Fruit fly (Drosophila melanogaster) whole organism, adult: Measurements from ENCODE around the gene Archease.

Source experiments
- CG12768 ChIP-seq: fragments of 200-800 bp; sonication (Bioruptor generic); optimal IDR thresholded peaks from 2 replicates; lab custom pipeline; 2017; ENCODE audit warnings: missing biosample characterization, missing genetic modification characterization, mild to moderate bottlenecking, moderate library complexity, missing genetic modification reagents
- CG14711 ChIP-seq: fragments of 200-800 bp; sonication (Bioruptor generic); optimal IDR thresholded peaks from 2 replicates; lab custom pipeline; 2018; ENCODE audit warnings: missing biosample characterization, mild to moderate bottlenecking, missing genetic modification characterization, moderate library complexity
- CG5204 ChIP-seq: fragments of 200-800 bp; sonication (Bioruptor generic); optimal IDR thresholded peaks from 2 replicates; lab custom pipeline; 2016; ENCODE audit warnings: missing biosample characterization, missing genetic modification characterization
- CG7045 ChIP-seq: fragments of 200-800 bp; sonication (Bioruptor generic); optimal IDR thresholded peaks from 2 replicates; lab custom pipeline; 2017; ENCODE audit warnings: missing biosample characterization, mild to moderate bottlenecking, missing genetic modification characterization
- Clk ChIP-seq: fragments of 200-800 bp; sonication (Bioruptor generic); optimal IDR thresholded peaks from 2 replicates; lab custom pipeline; 2017; ENCODE audit warnings: missing biosample characterization, missing genetic modification characterization
- Hr96 ChIP-seq: fragments of 200-800 bp; sonication (Bioruptor generic); optimal IDR thresholded peaks from 2 replicates; lab custom pipeline; 2016; ENCODE audit warnings: missing biosample characterization, missing genetic modification characterization
- Mnt ChIP-seq: fragments of 200-800 bp; sonication (Bioruptor generic); optimal IDR thresholded peaks from 2 replicates; lab custom pipeline; 2016; ENCODE audit warnings: missing biosample characterization, mild to moderate bottlenecking, missing genetic modification characterization
- bab1 ChIP-seq: fragments of 200-800 bp; sonication (Bioruptor generic); optimal IDR thresholded peaks from 3 replicates; lab custom pipeline; 2019; ENCODE audit warnings: missing biosample characterization, mild to moderate bottlenecking, missing genetic modification characterization, moderate library complexity
- cic ChIP-seq: fragments of 200-800 bp; sonication (Bioruptor generic); optimal IDR thresholded peaks from 2 replicates; lab custom pipeline; 2017; ENCODE audit warnings: missing biosample characterization, mild to moderate bottlenecking, missing genetic modification characterization, moderate library complexity
- cnc ChIP-seq, 2 experiments: fragments of >200 bp; optimal IDR thresholded peaks; 2 replicates each; lab custom pipeline; 2017
- kay ChIP-seq: fragments of 200-800 bp; sonication (Bioruptor generic); peaks from one replicate; lab custom pipeline; 2016; ENCODE audit warnings: missing biosample characterization, missing genetic modification characterization, borderline replicate concordance
- ovo ChIP-seq: fragments of 200-800 bp; sonication (Bioruptor generic); optimal IDR thresholded peaks from 2 replicates; lab custom pipeline; 2016; ENCODE audit warnings: missing biosample characterization, missing genetic modification characterization
- tj ChIP-seq: fragments of 200-800 bp; sonication (Bioruptor generic); optimal IDR thresholded peaks from 3 replicates; lab custom pipeline; 2017; ENCODE audit warnings: missing biosample characterization, mild to moderate bottlenecking, missing genetic modification characterization, moderate library complexity
- toe ChIP-seq: fragments of 200-800 bp; sonication (Bioruptor generic); optimal IDR thresholded peaks from 2 replicates; lab custom pipeline; 2016; ENCODE audit warnings: missing biosample characterization, missing genetic modification characterization

dm6 chr3R:21700458-21700857 lies 37.7 kb upstream of the Archease start:
- TF ChIP-seq cic (GFP tag; lab: Kevin White, UChicago) = no peak
- TF ChIP-seq tj = no peak
- no peak for TF ChIP-seq CG12768 (GFP tag; lab: Kevin White, UChicago)
- no peak for TF ChIP-seq CG7045 (GFP tag; lab: Kevin White, UChicago)
- TF ChIP-seq cnc (optimal IDR thresholded peaks at IDR 0.05; lab: Kevin White, UChicago) = no peak
- no peak for TF ChIP-seq Mnt (GFP tag; lab: Kevin White, UChicago)
- TF ChIP-seq kay (GFP tag; lab: Kevin White, UChicago) = no peak
- no peak for TF ChIP-seq toe (GFP tag; lab: Kevin White, UChicago)
- no peak for TF ChIP-seq CG5204 (GFP tag; lab: Kevin White, UChicago)
- no peak for TF ChIP-seq Clk
- TF ChIP-seq ovo (GFP tag; lab: Kevin White, UChicago) = no peak
- TF ChIP-seq Hr96 (GFP tag; lab: Kevin White, UChicago) = no peak
- TF ChIP-seq bab1 (GFP tag; lab: Kevin White, UChicago) = no peak
- no peak for TF ChIP-seq CG14711 (tag; lab: Kevin White, UChicago)
